Fruit fly (Drosophila melanogaster) whole organism, embryonic: ENCODE measurements around the gene CCT7.

Experiments
- CG10565 ChIP-seq: fragments of 200-800 bp; sonication (Bioruptor generic); optimal IDR thresholded peaks from 3 replicates; lab custom pipeline; 2016; ENCODE audit warnings: missing biosample characterization, mild to moderate bottlenecking, missing genetic modification characterization
- CG11093 ChIP-seq: fragments of 200-800 bp; sonication (Bioruptor generic); IDR thresholded peaks from 3 replicates; pipeline ENCODE4 v1.3.6; 2022; ENCODE audit warnings: missing biosample characterization, missing genetic modification characterization
- CG11398 ChIP-seq: fragments of 200-800 bp; sonication (Bioruptor generic); optimal IDR thresholded peaks from 2 replicates; lab custom pipeline; 2016; ENCODE audit warnings: missing biosample characterization, missing genetic modification characterization
- CG12299 ChIP-seq: fragments of 200-800 bp; sonication (Bioruptor generic); optimal IDR thresholded peaks from 2 replicates; lab custom pipeline; 2018; ENCODE audit warnings: missing biosample characterization, mild to moderate bottlenecking, missing genetic modification characterization
- CG1233 ChIP-seq: fragments of 200-800 bp; sonication (Bioruptor generic); optimal IDR thresholded peaks from 4 replicates; lab custom pipeline; 2018; ENCODE audit warnings: missing biosample characterization, mild to moderate bottlenecking, missing genetic modification characterization
- CG14050 ChIP-seq: fragments of 200-800 bp; sonication (Bioruptor generic); IDR thresholded peaks from 3 replicates; pipeline ENCODE4 v1.3.6; 2022; ENCODE audit warnings: missing biosample characterization, missing genetic modification characterization
- CG15011 ChIP-seq: fragments of 200-800 bp; sonication (Bioruptor generic); optimal IDR thresholded peaks from 3 replicates; lab custom pipeline; 2018; ENCODE audit warnings: missing biosample characterization, mild to moderate bottlenecking, missing genetic modification characterization
- CG15514 ChIP-seq: fragments of 200-800 bp; sonication (Bioruptor generic); optimal IDR thresholded peaks from 3 replicates; lab custom pipeline; 2017; ENCODE audit warnings: missing biosample characterization, missing genetic modification characterization, mild to moderate bottlenecking, moderate library complexity, missing genetic modification reagents
- CG1603 ChIP-seq: fragments of 200-800 bp; sonication (Bioruptor generic); optimal IDR thresholded peaks from 2 replicates; lab custom pipeline; 2019; ENCODE audit warnings: missing biosample characterization, mild to moderate bottlenecking, missing genetic modification characterization, moderate library complexity
- CG17612 ChIP-seq: fragments of 200-800 bp; sonication (Bioruptor generic); IDR thresholded peaks from 2 replicates; pipeline ENCODE4 v1.3.6; 2022; ENCODE audit warnings: missing biosample characterization, missing genetic modification characterization
- CG18476 ChIP-seq: fragments of 200-800 bp; sonication (Bioruptor generic); optimal IDR thresholded peaks from 2 replicates; lab custom pipeline; 2016; ENCODE audit warnings: missing biosample characterization, mild to moderate bottlenecking, missing genetic modification characterization
- CG2875 ChIP-seq: fragments of 200-800 bp; sonication (Bioruptor generic); optimal IDR thresholded peaks from 2 replicates; lab custom pipeline; 2017; ENCODE audit warnings: missing biosample characterization, mild to moderate bottlenecking, missing genetic modification characterization, missing genetic modification reagents
- CG2889 ChIP-seq: fragments of 200-800 bp; sonication (Bioruptor generic); IDR thresholded peaks from 3 replicates; pipeline ENCODE4 v1.3.6; 2022; ENCODE audit warnings: missing biosample characterization, missing genetic modification characterization
- CG31365 ChIP-seq: fragments of 200-800 bp; sonication (Bioruptor generic); optimal IDR thresholded peaks from 2 replicates; lab custom pipeline; 2018; ENCODE audit warnings: missing biosample characterization, mild to moderate bottlenecking, missing genetic modification characterization
- CG31388 ChIP-seq: fragments of 200-800 bp; sonication (Bioruptor generic); optimal IDR thresholded peaks from 2 replicates; lab custom pipeline; 2016; ENCODE audit warnings: missing biosample characterization, missing genetic modification characterization
- CG3163 ChIP-seq: fragments of 200-800 bp; sonication (Bioruptor generic); optimal IDR thresholded peaks from 3 replicates; lab custom pipeline; 2016; ENCODE audit warnings: missing biosample characterization, missing genetic modification characterization
- CG5245 ChIP-seq: fragments of 200-800 bp; sonication (Bioruptor generic); optimal IDR thresholded peaks from 3 replicates; lab custom pipeline; 2016; ENCODE audit warnings: missing biosample characterization, missing genetic modification characterization
- CG6791 ChIP-seq: fragments of 200-800 bp; sonication (Bioruptor generic); IDR thresholded peaks from 3 replicates; pipeline ENCODE4 v1.3.6; 2022; ENCODE audit warnings: missing biosample characterization, missing genetic modification characterization; ENCODE audit not compliant: partially characterized antibody
- Chrac-16 ChIP-seq: fragments of 200-800 bp; sonication (Bioruptor generic); optimal IDR thresholded peaks from 3 replicates; lab custom pipeline; 2016; ENCODE audit warnings: missing biosample characterization, missing genetic modification characterization
- CkIIα-i1 ChIP-seq: fragments of 200-800 bp; sonication (Bioruptor generic); IDR thresholded peaks from 2 replicates; pipeline ENCODE4 v1.3.6; 2022; ENCODE audit warnings: missing biosample characterization, missing genetic modification characterization
- ERR ChIP-seq: fragments of 200-800 bp; sonication (Bioruptor generic); optimal IDR thresholded peaks from 2 replicates; lab custom pipeline; 2016; ENCODE audit warnings: missing biosample characterization, missing genetic modification characterization
- HHEX ChIP-seq: fragments of 200-800 bp; sonication (Bioruptor generic); optimal IDR thresholded peaks from 3 replicates; lab custom pipeline; 2017; ENCODE audit warnings: missing biosample characterization, mild to moderate bottlenecking, missing genetic modification characterization, missing genetic modification reagents
- HLH4C ChIP-seq: fragments of 200-800 bp; sonication (Bioruptor generic); IDR thresholded peaks from 3 replicates; pipeline ENCODE4 v1.3.6; 2022; ENCODE audit warnings: missing biosample characterization, missing genetic modification characterization; ENCODE audit not compliant: partially characterized antibody
- Hmr ChIP-seq: fragments of 200-800 bp; sonication (Bioruptor generic); optimal IDR thresholded peaks from 3 replicates; lab custom pipeline; 2017; ENCODE audit warnings: mild to moderate bottlenecking, missing biosample characterization, missing genetic modification reagents, missing genetic modification characterization
- Lim3 ChIP-seq: fragments of 200-800 bp; sonication (Bioruptor generic); IDR thresholded peaks from 2 replicates; pipeline ENCODE4 v1.3.6; 2022; ENCODE audit warnings: missing biosample characterization, missing genetic modification characterization
- Med ChIP-seq: fragments of 200-800 bp; sonication (Bioruptor generic); peaks from one replicate; lab custom pipeline; 2016; ENCODE audit warnings: missing biosample characterization, missing genetic modification characterization, mild to moderate bottlenecking, inconsistent platforms, moderate library complexity
- NC2β ChIP-seq: fragments of 200-800 bp; sonication (Bioruptor generic); optimal IDR thresholded peaks from 2 replicates; lab custom pipeline; 2016; ENCODE audit warnings: missing biosample characterization, missing genetic modification characterization
- Neu2 ChIP-seq: fragments of 200-800 bp; sonication (Bioruptor generic); optimal IDR thresholded peaks from 3 replicates; lab custom pipeline; 2016; ENCODE audit warnings: missing biosample characterization, missing genetic modification characterization, borderline replicate concordance
- Sry-β ChIP-seq: fragments of 200-800 bp; sonication (Bioruptor generic); optimal IDR thresholded peaks from 2 replicates; lab custom pipeline; 2018; ENCODE audit warnings: missing biosample characterization, mild to moderate bottlenecking, missing genetic modification characterization, moderate library complexity
- Stat92E ChIP-seq, 3 experiments: fragments of >200 bp in 2 of 3; fragments of 200-800 bp in 1 of 3; sonication (Bioruptor generic) in 1 of 3; optimal IDR thresholded peaks; 2 replicates each; lab custom pipeline; 2017 to 2019; ENCODE audit warnings: missing biosample characterization in 3 of 3, missing genetic modification characterization in 3 of 3, mild to moderate bottlenecking in 1 of 3, moderate library complexity in 1 of 3
- ac ChIP-seq: fragments of 200-800 bp; sonication (Bioruptor generic); optimal IDR thresholded peaks from 3 replicates; lab custom pipeline; 2017; ENCODE audit warnings: missing biosample characterization, mild to moderate bottlenecking, missing genetic modification characterization
- ara ChIP-seq: fragments of 200-800 bp; sonication (Bioruptor generic); IDR thresholded peaks from 2 replicates; pipeline ENCODE4 v1.3.6; 2022; ENCODE audit warnings: missing biosample characterization, missing genetic modification characterization
- az2 ChIP-seq: fragments of 200-800 bp; sonication (Bioruptor generic); optimal IDR thresholded peaks from 3 replicates; lab custom pipeline; 2016; ENCODE audit warnings: missing biosample characterization, missing genetic modification characterization
- crc ChIP-seq: fragments of 200-800 bp; sonication (Bioruptor generic); optimal IDR thresholded peaks from 2 replicates; lab custom pipeline; 2016; ENCODE audit warnings: missing biosample characterization, missing genetic modification characterization
- dimm ChIP-seq: fragments of 200-800 bp; sonication (Bioruptor generic); IDR thresholded peaks from 2 replicates; pipeline ENCODE4 v1.3.6; 2022; ENCODE audit warnings: missing biosample characterization, missing genetic modification characterization
- dpn ChIP-seq, 2 experiments: fragments of 200-800 bp; sonication (Bioruptor generic); optimal IDR thresholded peaks; 3 replicates each; lab custom pipeline; 2016; ENCODE audit warnings: missing biosample characterization in 2 of 2, missing genetic modification characterization in 2 of 2
- emc ChIP-seq: fragments of 200-800 bp; sonication (Bioruptor generic); optimal IDR thresholded peaks from 2 replicates; lab custom pipeline; 2016; ENCODE audit warnings: missing biosample characterization, missing genetic modification characterization
- ftz-f1 ChIP-seq: fragments of 200-800 bp; sonication (Bioruptor generic); optimal IDR thresholded peaks from 2 replicates; lab custom pipeline; 2016; ENCODE audit warnings: missing biosample characterization, missing genetic modification characterization
- gt ChIP-seq: fragments of 200-800 bp; sonication (Bioruptor generic); IDR thresholded peaks from 2 replicates; pipeline ENCODE4 v1.3.6; 2022; ENCODE audit warnings: missing biosample characterization, missing genetic modification characterization
- ham ChIP-seq: fragments of 200-800 bp; sonication (Bioruptor generic); IDR thresholded peaks from 2 replicates; pipeline ENCODE4 v1.3.6; 2022; ENCODE audit warnings: missing biosample characterization, missing genetic modification characterization
- her ChIP-seq: fragments of 200-800 bp; sonication (Bioruptor generic); optimal IDR thresholded peaks from 2 replicates; lab custom pipeline; 2016; ENCODE audit warnings: missing biosample characterization, missing genetic modification characterization
- hth ChIP-seq: fragments of >200 bp; optimal IDR thresholded peaks from 2 replicates; lab custom pipeline; 2017; ENCODE audit warnings: inconsistent platforms
- jigr1 ChIP-seq: fragments of 200-800 bp; sonication (Bioruptor generic); IDR thresholded peaks from 3 replicates; pipeline ENCODE4 v1.3.6; 2022; ENCODE audit warnings: missing biosample characterization, missing genetic modification characterization
- jumu ChIP-seq: fragments of 200-800 bp; sonication (Bioruptor generic); optimal IDR thresholded peaks from 3 replicates; lab custom pipeline; 2016; ENCODE audit warnings: missing biosample characterization, missing genetic modification characterization
- kay ChIP-seq: fragments of 200-800 bp; sonication (Bioruptor generic); optimal IDR thresholded peaks from 2 replicates; lab custom pipeline; 2016; ENCODE audit warnings: missing biosample characterization, missing genetic modification characterization
- klu ChIP-seq: fragments of 200-800 bp; sonication (Bioruptor generic); IDR thresholded peaks from 2 replicates; pipeline ENCODE4 v1.3.6; 2022; ENCODE audit warnings: missing biosample characterization, missing genetic modification characterization
- pan ChIP-seq, 4 experiments: fragments of >200 bp in 3 of 4; fragments of 200-800 bp in 1 of 4; sonication (Bioruptor generic) in 1 of 4; optimal IDR thresholded peaks in 3 of 4; IDR thresholded peaks in 1 of 4; 2 replicates each; pipeline versions ENCODE4 v1.3.6 to Lab custom; 2017 to 2022; ENCODE audit warnings: missing biosample characterization in 2 of 4, missing genetic modification characterization in 2 of 4, mixed read lengths in 1 of 4
- tup ChIP-seq: fragments of 200-800 bp; sonication (Bioruptor generic); optimal IDR thresholded peaks from 2 replicates; lab custom pipeline; 2016; ENCODE audit warnings: missing biosample characterization, mild to moderate bottlenecking, missing genetic modification characterization, moderate library complexity
- unc-4 ChIP-seq: fragments of 200-800 bp; sonication (Bioruptor generic); IDR thresholded peaks from 2 replicates; pipeline ENCODE4 v1.3.6; 2022; ENCODE audit warnings: missing biosample characterization, missing genetic modification characterization; ENCODE audit not compliant: partially characterized antibody

Gene CCT7

dm6 chr3R:8812342-8812966 lies 11.1 kb downstream of the CCT7 start (continued):
- no peak for TF ChIP-seq CG6791 (GFP tag; lab: Robert Waterston, UW)
- TF ChIP-seq gt (GFP tag; lab: Robert Waterston, UW) = no peak
- TF ChIP-seq CG5245 (GFP tag; lab: Kevin White, UChicago) = no peak
- no peak for TF ChIP-seq HLH4C (GFP tag; lab: Robert Waterston, UW)
- no peak for TF ChIP-seq NC2β (GFP tag; lab: Kevin White, UChicago)
- no peak for TF ChIP-seq CG17612 (GFP tag; lab: Robert Waterston, UW)
- no peak for TF ChIP-seq Neu2 (GFP tag; lab: Kevin White, UChicago)
- no peak for TF ChIP-seq emc
- no peak for TF ChIP-seq dimm
- TF ChIP-seq CG14050 (GFP tag; lab: Robert Waterston, UW) = peak; percentile 18; the same call in 1 of the 3 replicates
- peak; percentile 43 to 44 for TF ChIP-seq dpn (GFP tag; optimal IDR thresholded peaks at IDR 0.05; lab: Kevin White, UChicago)
- TF ChIP-seq az2 (GFP tag; lab: Kevin White, UChicago) = peak; percentile 19
- no peak for TF ChIP-seq CG15011 (GFP tag; lab: Kevin White, UChicago)
- TF ChIP-seq CG31388 = no peak
- no peak for TF ChIP-seq unc-4 (GFP tag; lab: Robert Waterston, UW)
- TF ChIP-seq Lim3 = no peak
- no peak for TF ChIP-seq CG3163 (GFP tag; lab: Kevin White, UChicago)
- no peak for TF ChIP-seq ham (GFP tag; lab: Robert Waterston, UW)
- TF ChIP-seq CG31365 (tag; lab: Kevin White, UChicago) = no peak
- TF ChIP-seq ara (GFP tag; lab: Robert Waterston, UW) = peak; percentile 23; the same call in 1 of the 2 replicates
- peak; percentile 11 for TF ChIP-seq CG11398 (GFP tag; lab: Kevin White, UChicago)
- TF ChIP-seq ftz-f1 = no peak
- peak; percentile 64 for TF ChIP-seq kay (GFP tag; lab: Kevin White, UChicago)
- peak; percentile 54 for TF ChIP-seq HHEX (GFP tag; lab: Kevin White, UChicago)
- TF ChIP-seq jigr1 = no peak
- no peak for TF ChIP-seq ac
- no peak for TF ChIP-seq Hmr (GFP tag; lab: Kevin White, UChicago)
- no peak for TF ChIP-seq Sry-β
- no peak for TF ChIP-seq Chrac-16 (GFP tag; lab: Kevin White, UChicago)
- peak; percentile 13 for TF ChIP-seq CG18476 (GFP tag; lab: Kevin White, UChicago)
- TF ChIP-seq Stat92E (GFP tag; optimal IDR thresholded peaks at IDR 0.05; lab: Kevin White, UChicago) = peak in 1 of 3 experiments; percentile 34
- TF ChIP-seq pan (optimal IDR thresholded peaks at IDR 0.05; lab: Kevin White, UChicago) = no peak
- TF ChIP-seq pan (GFP tag; optimal IDR thresholded peaks at IDR 0.05 in 1 of 2, IDR thresholded peaks at IDR 0.05 in 1 of 2) = peak in 1 of 2 experiments; percentile 67
- no peak for TF ChIP-seq CG1233 (GFP tag; lab: Kevin White, UChicago)
- peak; percentile 12 for TF ChIP-seq jumu (GFP tag; lab: Kevin White, UChicago)
- no peak for TF ChIP-seq CkIIα-i1
- no peak for TF ChIP-seq her (GFP tag; lab: Kevin White, UChicago)
- peak; percentile 56; the same call in 1 of the 3 replicates for TF ChIP-seq CG11093
- TF ChIP-seq CG1603 (tag; lab: Kevin White, UChicago) = peak; percentile 52
- TF ChIP-seq hth (lab: Kevin White, UChicago) = no peak
- TF ChIP-seq klu (GFP tag; lab: Robert Waterston, UW) = 0 out of 2 replicates have a peak, but pooled peaks have one; percentile 27
- TF ChIP-seq ERR (GFP tag; lab: Kevin White, UChicago) = no peak
- TF ChIP-seq CG2889 (GFP tag; lab: Robert Waterston, UW) = 0 out of 3 replicates have a peak, but pooled peaks have one; percentile 58
- TF ChIP-seq crc (GFP tag; lab: Kevin White, UChicago) = peak; percentile 6
- no peak for TF ChIP-seq CG2875 (GFP tag; lab: Kevin White, UChicago)
- peak; percentile 87 for TF ChIP-seq Med (GFP tag; lab: Kevin White, UChicago)
- TF ChIP-seq tup (GFP tag; lab: Kevin White, UChicago) = peak; percentile 4
- no peak for TF ChIP-seq CG12299 (tag; lab: Kevin White, UChicago)
- no peak for TF ChIP-seq CG15514 (GFP tag; lab: Kevin White, UChicago)
- TF ChIP-seq CG10565 = no peak
